Worm (Caenorhabditis elegans) whole organism, early embryonic: ENCODE data around the gene F46B3.8.

Experiments used
- B0310.2 ChIP-seq: sonication (generic microtip); optimal IDR thresholded peaks from 2 replicates; lab custom pipeline; 2016; ENCODE audit warnings: mild to moderate bottlenecking, missing genetic modification characterization, missing compliant biosample characterization
- F13C5.2 ChIP-seq: sonication (generic microtip); optimal IDR thresholded peaks from 2 replicates; lab custom pipeline; 2017; ENCODE audit warnings: mild to moderate bottlenecking, missing genetic modification characterization, inconsistent platforms, missing compliant biosample characterization
- aly-1 ChIP-seq: sonication (generic microtip); optimal IDR thresholded peaks from 2 replicates; lab custom pipeline; 2016; ENCODE audit warnings: missing genetic modification characterization, missing compliant biosample characterization
- ama-1 ChIP-seq: fragments of 150-350 bp; optimal IDR thresholded peaks from 2 replicates; lab custom pipeline; 2014
- ceh-13 ChIP-seq: fragments of 200-800 bp; sonication (Bioruptor generic); optimal IDR thresholded peaks from 2 replicates; lab custom pipeline; 2018; ENCODE audit warnings: mild to moderate bottlenecking, missing genetic modification characterization, missing compliant biosample characterization
- ceh-36 ChIP-seq: sonication (generic microtip); optimal IDR thresholded peaks from 2 replicates; lab custom pipeline; 2016; ENCODE audit warnings: missing genetic modification characterization, inconsistent platforms, missing compliant biosample characterization
- ets-7 ChIP-seq: sonication (generic microtip); optimal IDR thresholded peaks from 2 replicates; lab custom pipeline; 2016; ENCODE audit warnings: missing genotype, missing genetic modification characterization, missing compliant biosample characterization
- flt-1 ChIP-seq: fragments of 200-800 bp; sonication (Bioruptor generic); IDR thresholded peaks from 2 replicates; pipeline ENCODE4 v1.3.6; 2022; ENCODE audit warnings: missing genetic modification characterization, missing compliant biosample characterization
- hmbx-1 ChIP-seq: sonication (generic microtip); optimal IDR thresholded peaks from 2 replicates; lab custom pipeline; 2016; ENCODE audit warnings: mild to moderate bottlenecking, missing genetic modification characterization, missing compliant biosample characterization
- hmg-4 ChIP-seq: fragments of 200-800 bp; sonication (Bioruptor generic); optimal IDR thresholded peaks from 2 replicates; lab custom pipeline; 2018; ENCODE audit warnings: mild to moderate bottlenecking, missing genetic modification characterization, missing compliant biosample characterization
- hnd-1 ChIP-seq: sonication (generic microtip); optimal IDR thresholded peaks from 2 replicates; lab custom pipeline; 2016; ENCODE audit warnings: missing genetic modification characterization, missing compliant biosample characterization
- pes-1 ChIP-seq: fragments of 200-800 bp; sonication (Bioruptor generic); IDR thresholded peaks from 2 replicates; pipeline ENCODE4 v1.3.6; 2022; ENCODE audit warnings: missing genetic modification reagents, missing genetic modification characterization, missing compliant biosample characterization
- scrt-1 ChIP-seq: fragments of 200-800 bp; sonication (Bioruptor generic); IDR thresholded peaks from 2 replicates; pipeline ENCODE4 v1.3.6; 2022; ENCODE audit warnings: missing genetic modification characterization, missing compliant biosample characterization
- sea-1 ChIP-seq: fragments of 200-800 bp; sonication (Bioruptor generic); conservative IDR thresholded peaks from 2 replicates; pipeline ENCODE4 v1.3.6; 2022; ENCODE audit warnings: missing genetic modification characterization, missing compliant biosample characterization
- tbx-11 ChIP-seq: fragments of 200-800 bp; sonication (Bioruptor generic); IDR thresholded peaks from 2 replicates; pipeline ENCODE4 v1.3.6; 2022; ENCODE audit warnings: missing genetic modification characterization, missing compliant biosample characterization
- tbx-37 ChIP-seq: fragments of 200-800 bp; sonication (Bioruptor generic); conservative IDR thresholded peaks from 2 replicates; pipeline ENCODE4 v1.3.6; 2022; ENCODE audit warnings: missing genetic modification reagents, missing genetic modification characterization, missing compliant biosample characterization
- tra-4 ChIP-seq: sonication (generic microtip); optimal IDR thresholded peaks from 2 replicates; lab custom pipeline; 2017; ENCODE audit warnings: missing genetic modification characterization, missing compliant biosample characterization

The F46B3.8 gene

ce11 chrV:20655174-20655573 lies 32.2 kb upstream of the F46B3.8 start:
- TF ChIP-seq ama-1 (lab: Kevin White, UChicago) = no peak
- no peak for TF ChIP-seq ceh-13
- TF ChIP-seq ets-7 (tag; lab: Kevin White, UChicago) = no peak
- TF ChIP-seq scrt-1 (GFP tag; lab: Robert Waterston, UW) = no peak
- no peak for TF ChIP-seq hnd-1 (tag; lab: Kevin White, UChicago)
- TF ChIP-seq sea-1 = no peak
- no peak for TF ChIP-seq tra-4 (tag; lab: Kevin White, UChicago)
- TF ChIP-seq pes-1 (GFP tag; lab: Robert Waterston, UW) = no peak
- no peak for TF ChIP-seq tbx-11 (GFP tag; lab: Robert Waterston, UW)
- no peak for TF ChIP-seq flt-1 (GFP tag; lab: Robert Waterston, UW)
- no peak for TF ChIP-seq F13C5.2 (tag; lab: Kevin White, UChicago)
- TF ChIP-seq aly-1 (tag; lab: Kevin White, UChicago) = no peak

ce11 chrV:20654350-20654749 lies 31.4 kb upstream of the F46B3.8 start, which contains the start of gene mnr-1:
TSS of gene mnr-1 (plus strand) at chrV:20654650.
- TF ChIP-seq sea-1 (no peak), flt-1 (GFP tag; lab: Robert Waterston, UW) (no peak), tra-4 (tag; lab: Kevin White, UChicago) (no peak), F13C5.2 (tag; lab: Kevin White, UChicago) (no peak), B0310.2 (no peak), pes-1 (GFP tag; lab: Robert Waterston, UW) (no peak)

DNA sequence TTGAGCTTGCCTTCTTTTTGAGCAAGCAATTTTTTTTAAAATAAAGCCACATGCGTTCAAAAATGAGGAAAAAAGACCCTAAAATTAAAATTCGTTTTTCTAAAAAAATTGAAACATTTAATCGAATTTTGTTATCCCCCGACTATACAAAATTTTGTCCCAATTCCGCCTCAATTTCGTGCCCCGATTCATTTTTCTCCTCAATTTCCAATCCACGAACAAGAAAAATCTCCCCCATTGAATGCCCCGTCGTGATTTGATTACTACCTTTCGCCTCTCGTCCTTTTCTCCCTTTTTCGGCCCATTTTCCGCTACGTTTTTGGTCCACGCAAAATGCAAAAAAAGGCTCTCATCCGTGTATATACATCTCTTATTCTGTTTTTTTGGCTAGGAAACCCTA lies 29.0 kb upstream of the F46B3.8 start:
- TF ChIP-seq ama-1 (lab: Kevin White, UChicago) = no peak
- TF ChIP-seq tbx-11 (GFP tag; lab: Robert Waterston, UW) = no peak
- no peak for TF ChIP-seq ceh-13
- TF ChIP-seq hnd-1 (tag; lab: Kevin White, UChicago) = no peak

- TF ChIP-seq ceh-36 (tag; lab: Kevin White, UChicago) (no peak), tra-4 (tag; lab: Kevin White, UChicago) (no peak), hmbx-1 (tag; lab: Kevin White, UChicago) (no peak), F13C5.2 (tag; lab: Kevin White, UChicago) (no peak), ceh-13 (no peak), flt-1 (GFP tag; lab: Robert Waterston, UW) (no peak), pes-1 (GFP tag; lab: Robert Waterston, UW) (no peak), tbx-11 (GFP tag; lab: Robert Waterston, UW) (no peak)
Observed at ce11 chrV:20648868-20649267, 25.9 kb upstream of the F46B3.8 start.

- no peak for TF ChIP-seq F13C5.2 (tag; lab: Kevin White, UChicago)
- no peak for TF ChIP-seq pes-1 (GFP tag; lab: Robert Waterston, UW)
- no peak for TF ChIP-seq ets-7 (tag; lab: Kevin White, UChicago)
- no peak for TF ChIP-seq hnd-1 (tag; lab: Kevin White, UChicago)
- no peak for TF ChIP-seq B0310.2
- TF ChIP-seq ceh-13 = no peak
- no peak for TF ChIP-seq scrt-1 (GFP tag; lab: Robert Waterston, UW)
- TF ChIP-seq tbx-11 (GFP tag; lab: Robert Waterston, UW) = no peak
- TF ChIP-seq hmbx-1 (tag; lab: Kevin White, UChicago) = no peak
- TF ChIP-seq tra-4 (tag; lab: Kevin White, UChicago) = no peak
- TF ChIP-seq sea-1 = no peak
- no peak for TF ChIP-seq ama-1 (lab: Kevin White, UChicago)
- no peak for TF ChIP-seq aly-1 (tag; lab: Kevin White, UChicago)
- no peak for TF ChIP-seq hmg-4 (GFP tag; lab: Kevin White, UChicago)
- TF ChIP-seq tbx-37 (GFP tag; lab: Robert Waterston, UW) = no peak
- no peak for TF ChIP-seq flt-1 (GFP tag; lab: Robert Waterston, UW)
- no peak for TF ChIP-seq ceh-36 (tag; lab: Kevin White, UChicago)
Observed at ce11 chrV:20645479-20645878, 22.5 kb upstream of the F46B3.8 start.

DNA sequence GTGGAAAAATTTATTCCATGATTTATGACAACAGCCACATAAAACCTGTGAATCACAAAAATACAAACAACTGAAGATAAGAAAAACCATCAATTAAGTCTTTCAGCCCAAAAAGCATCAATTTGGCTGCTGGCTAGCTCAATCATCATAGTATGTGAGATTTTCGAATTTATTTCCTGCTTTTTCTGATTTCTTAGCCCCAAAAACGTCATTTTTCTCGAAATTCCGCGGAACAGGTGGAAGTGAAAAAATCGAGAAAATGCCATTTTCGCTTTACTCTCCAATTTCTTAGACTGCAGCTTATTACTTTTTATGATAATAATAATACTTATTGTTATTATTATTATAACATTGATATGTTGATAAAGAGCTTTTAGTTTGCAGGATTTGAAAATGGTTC lies 18.9 kb upstream of the F46B3.8 start, which contains the start of gene srxa-15:
Gene srxa-15, plus strand, starts transcription at position 301 of the 400 bp plus-strand sequence.
- TF ChIP-seq sea-1 (no peak), hmg-4 (GFP tag; lab: Kevin White, UChicago) (no peak), ceh-36 (tag; lab: Kevin White, UChicago) (no peak), B0310.2 (no peak), ama-1 (lab: Kevin White, UChicago) (no peak), aly-1 (tag; lab: Kevin White, UChicago) (no peak), tra-4 (tag; lab: Kevin White, UChicago) (no peak), hnd-1 (tag; lab: Kevin White, UChicago) (no peak), hmbx-1 (tag; lab: Kevin White, UChicago) (no peak), flt-1 (GFP tag; lab: Robert Waterston, UW) (no peak), ceh-13 (no peak), F13C5.2 (tag; lab: Kevin White, UChicago) (no peak), scrt-1 (GFP tag; lab: Robert Waterston, UW) (no peak), ets-7 (tag; lab: Kevin White, UChicago) (no peak), pes-1 (GFP tag; lab: Robert Waterston, UW) (no peak)

DNA sequence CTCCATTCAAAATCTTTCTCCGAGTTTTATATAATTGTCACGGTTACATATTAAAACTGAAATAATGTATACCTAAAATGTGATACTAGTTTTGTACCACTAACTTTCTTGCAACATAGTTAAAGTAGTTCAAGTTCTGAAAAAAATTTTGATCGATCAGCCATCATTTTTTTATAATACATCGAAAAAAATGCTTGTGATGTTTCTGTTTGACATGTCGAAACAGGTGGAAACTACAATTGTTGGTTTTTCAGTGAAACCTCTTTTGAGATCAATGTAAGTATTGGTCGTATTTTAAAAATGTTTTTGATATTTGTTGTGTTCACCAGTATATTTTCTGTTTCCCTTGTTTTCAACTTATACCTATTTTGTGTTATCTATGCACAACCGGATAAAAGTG lies 16.3 kb upstream of the F46B3.8 start, which contains the start of gene srxa-14:
Gene srxa-14, plus strand, starts transcription at position 301 of the 400 bp plus-strand sequence.
- TF ChIP-seq tra-4 (tag; lab: Kevin White, UChicago) (no peak), ceh-13 (no peak), flt-1 (GFP tag; lab: Robert Waterston, UW) (no peak), hnd-1 (tag; lab: Kevin White, UChicago) (no peak), ama-1 (lab: Kevin White, UChicago) (no peak), F13C5.2 (tag; lab: Kevin White, UChicago) (no peak), B0310.2 (no peak), hmg-4 (GFP tag; lab: Kevin White, UChicago) (no peak), pes-1 (GFP tag; lab: Robert Waterston, UW) (no peak), ceh-36 (tag; lab: Kevin White, UChicago) (no peak), aly-1 (tag; lab: Kevin White, UChicago) (no peak), tbx-37 (GFP tag; lab: Robert Waterston, UW) (no peak), tbx-11 (GFP tag; lab: Robert Waterston, UW) (no peak), sea-1 (no peak), hmbx-1 (tag; lab: Kevin White, UChicago) (no peak), ets-7 (tag; lab: Kevin White, UChicago) (no peak), scrt-1 (GFP tag; lab: Robert Waterston, UW) (no peak)
